Worm (Caenorhabditis elegans): ENCODE results near the gene Y22D7AL.9.
A peak's percentile ranks its signal among the peaks of the same experiment; 100 is the strongest.

ce11 chrIII:1604514-1604976 lies 9.3 kb downstream of the Y22D7AL.9 start, which contains the start of gene Y22D7AL.6:
- peak; percentile 91 for TF ChIP-seq pha-4 (GFP tag; IDR thresholded peaks at IDR 0.05)
- TF ChIP-seq pha-4 (tag; optimal IDR thresholded peaks at IDR 0.05), result no peak
- TF ChIP-seq lin-15B (tag; optimal IDR thresholded peaks at IDR 0.05), result no peak
- no peak for TF ChIP-seq daf-12 (tag; optimal IDR thresholded peaks at IDR 0.05)
- TF ChIP-seq nhr-77 (tag; optimal IDR thresholded peaks at IDR 0.05), result no peak
- TF ChIP-seq T20F7.1 (GFP tag; optimal IDR thresholded peaks at IDR 0.05), result no peak
- no peak for TF ChIP-seq pqm-1 (tag; optimal IDR thresholded peaks at IDR 0.05)
- TF ChIP-seq egl-27 (tag; optimal IDR thresholded peaks at IDR 0.05), result no peak
